Worm (Caenorhabditis elegans) whole organism, early embryonic: Measurements from ENCODE around the gene Y58A7A.3.

Experiments used
- ama-1 ChIP-seq: fragments of 150-350 bp; optimal IDR thresholded peaks from 2 replicates; lab custom pipeline; 2014
- pes-1 ChIP-seq: fragments of 200-800 bp; sonication (Bioruptor generic); IDR thresholded peaks from 2 replicates; pipeline ENCODE4 v1.3.6; 2022; ENCODE audit warnings: missing genetic modification reagents, missing genetic modification characterization, missing compliant biosample characterization
- tbx-11 ChIP-seq: fragments of 200-800 bp; sonication (Bioruptor generic); IDR thresholded peaks from 2 replicates; pipeline ENCODE4 v1.3.6; 2022; ENCODE audit warnings: missing genetic modification characterization, missing compliant biosample characterization
- tra-4 ChIP-seq: sonication (generic microtip); optimal IDR thresholded peaks from 2 replicates; lab custom pipeline; 2017; ENCODE audit warnings: missing genetic modification characterization, missing compliant biosample characterization

ce11 chrV:5039559-5039958 lies 41.1 kb downstream of the Y58A7A.3 start, which contains the start of gene K11D12.11:
- TF ChIP-seq ama-1 (lab: Kevin White, UChicago) (no peak), tbx-11 (GFP tag; lab: Robert Waterston, UW) (no peak), tra-4 (tag; lab: Kevin White, UChicago) (no peak), pes-1 (GFP tag; lab: Robert Waterston, UW) (no peak)
